Worm (Caenorhabditis elegans) whole organism, L4 larva: ENCODE results near the gene W04H10.5.

Experiments
- ceh-82 ChIP-seq: sonication (generic microtip); optimal IDR thresholded peaks from 2 replicates; lab custom pipeline; 2017; ENCODE audit warnings: missing biosample characterization, missing genetic modification characterization
- unc-39 ChIP-seq: sonication (generic microtip); optimal IDR thresholded peaks from 2 replicates; lab custom pipeline; 2017; ENCODE audit warnings: missing biosample characterization, missing genetic modification characterization

DNA sequence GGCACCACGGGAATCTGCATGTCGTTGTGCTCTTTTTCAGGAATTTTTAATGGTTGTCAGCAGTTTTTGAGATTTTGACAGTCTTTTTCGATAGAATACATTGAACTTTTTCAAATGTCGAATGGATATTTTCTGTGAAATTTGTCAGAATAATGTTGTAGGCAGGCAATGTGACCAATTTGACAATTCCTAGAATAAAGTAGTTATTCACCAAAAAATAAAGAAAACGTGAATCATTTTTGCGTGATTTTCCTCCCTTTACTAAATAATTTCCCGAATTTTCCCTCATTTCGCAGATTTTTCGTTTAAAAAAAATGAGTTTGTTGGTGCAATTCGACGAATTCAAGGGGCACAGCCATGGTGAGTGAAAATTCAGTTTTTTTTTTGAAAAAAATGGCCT lies 2.6 kb downstream of the W04H10.5 start, which contains the start of gene W04H10.1:
- TF ChIP-seq ceh-82 (tag; lab: Kevin White, UChicago) (no peak), unc-39 (tag; lab: Kevin White, UChicago) (no peak)
